Worm (Caenorhabditis elegans): Measurements from ENCODE around the gene AH6.17.

DNA sequence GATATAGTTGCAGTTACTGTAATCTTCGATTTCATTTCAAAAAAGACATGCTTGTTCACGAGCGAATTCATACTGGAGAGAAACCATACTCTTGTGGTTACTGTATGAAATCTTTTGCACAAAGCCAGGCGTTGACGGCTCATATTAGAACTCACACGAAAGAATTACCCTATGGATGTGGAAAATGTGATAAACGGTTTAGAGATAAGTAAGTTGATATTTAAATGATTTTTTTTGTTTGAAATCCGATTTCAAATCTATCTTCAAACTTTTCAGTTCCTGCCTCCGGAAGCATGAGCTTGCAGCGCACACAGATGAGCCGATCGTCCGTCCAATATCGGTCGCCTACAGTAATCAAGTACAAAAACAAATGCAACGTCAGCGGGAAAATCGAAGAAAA is 35.9 kb downstream of the AH6.17 start:
- TF ChIP-seq sdz-38 (tag; optimal IDR thresholded peaks at IDR 0.05) (no peak), unc-62 (GFP tag; optimal IDR thresholded peaks at IDR 0.05) (no peak)

Measured in whole organism, young adult.